Worm (Caenorhabditis elegans) whole organism, L3 larva: ENCODE results near the gene nuo-3.

Source experiments
- fos-1 ChIP-seq: fragments of 150-350 bp; optimal IDR thresholded peaks from 2 replicates; lab custom pipeline; 2014; ENCODE audit warnings: missing biosample characterization, missing genetic modification characterization
- lin-15B ChIP-seq: fragments of 150-350 bp; optimal IDR thresholded peaks from 2 replicates; lab custom pipeline; 2014; ENCODE audit warnings: missing biosample characterization, missing genetic modification characterization
- mml-1 ChIP-seq: fragments of 150-350 bp; sonication (generic microtip); optimal IDR thresholded peaks from 3 replicates; lab custom pipeline; 2014; ENCODE audit warnings: missing biosample characterization, missing genetic modification characterization
- nhr-25 ChIP-seq: sonication (generic microtip); optimal IDR thresholded peaks from 2 replicates; lab custom pipeline; 2017; ENCODE audit warnings: missing biosample characterization, missing genetic modification characterization
- nhr-28 ChIP-seq: fragments of 150-350 bp; optimal IDR thresholded peaks from 2 replicates; lab custom pipeline; 2014; ENCODE audit warnings: missing biosample characterization, missing genetic modification characterization
- nhr-67 ChIP-seq: fragments of 150-350 bp; optimal IDR thresholded peaks from 2 replicates; lab custom pipeline; 2014; ENCODE audit warnings: missing biosample characterization, missing genetic modification characterization
- ztf-11 ChIP-seq: fragments of 150-350 bp; optimal IDR thresholded peaks from 2 replicates; lab custom pipeline; 2014; ENCODE audit warnings: missing biosample characterization, missing genetic modification characterization

DNA sequence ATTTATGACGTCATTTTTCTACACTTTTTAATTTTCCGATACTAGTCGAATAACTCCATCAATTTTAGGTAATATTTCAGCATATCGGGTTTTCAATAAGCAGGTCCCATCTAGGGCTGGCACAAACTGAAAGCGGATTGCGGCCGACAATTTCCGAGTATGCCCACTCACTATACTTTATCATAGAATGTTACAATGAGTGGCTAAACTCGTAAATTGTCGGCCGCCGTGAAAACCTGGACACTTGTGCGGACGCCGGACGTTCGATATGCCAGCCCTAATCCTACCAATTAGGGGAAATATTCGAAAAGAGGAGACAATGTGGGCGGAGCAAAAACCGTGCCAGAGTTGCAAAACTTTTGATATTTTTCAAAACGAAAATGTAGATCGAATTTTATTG is 37.7 kb downstream of the nuo-3 start:
- TF ChIP-seq lin-15B (tag; lab: Kevin White, UChicago), result no peak
- TF ChIP-seq ztf-11 (tag; lab: Kevin White, UChicago), result no peak
- no peak for TF ChIP-seq mml-1 (tag; lab: Kevin White, UChicago)
- TF ChIP-seq nhr-25, result no peak
- no peak for TF ChIP-seq fos-1 (tag; lab: Kevin White, UChicago)
- no peak for TF ChIP-seq nhr-28 (tag; lab: Kevin White, UChicago)
- no peak for TF ChIP-seq nhr-67 (tag; lab: Kevin White, UChicago)
